Worm (Caenorhabditis elegans): Measurements from ENCODE around the gene K04G7.1.

Gene K04G7.1

DNA sequence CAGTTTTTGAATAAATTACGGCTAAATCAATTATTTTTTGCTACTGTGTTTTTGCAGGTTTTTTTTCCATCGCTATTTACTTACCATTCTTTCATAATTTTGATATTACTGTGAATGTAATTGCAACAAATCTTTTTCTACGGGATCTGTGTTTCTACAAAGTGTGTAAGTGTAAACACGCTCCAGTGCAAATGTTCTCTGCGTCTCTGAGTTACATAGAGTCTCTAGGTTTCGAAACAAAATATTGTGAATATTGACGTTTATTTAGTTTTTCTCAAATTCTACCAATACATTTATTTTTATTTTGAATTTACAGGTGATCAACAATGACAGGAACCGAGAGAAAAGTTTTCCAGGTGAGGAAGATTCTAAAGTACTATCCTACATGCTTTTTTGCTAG, 21.5 kb downstream of the K04G7.1 start, which contains the start of gene yju-2 (continued):
- no peak for TF ChIP-seq mdl-1 (tag; optimal IDR thresholded peaks at IDR 0.05)
- TF ChIP-seq Y55F3AM.14 (GFP tag; optimal IDR thresholded peaks at IDR 0.05) = no peak
- TF ChIP-seq ceh-82 (tag; optimal IDR thresholded peaks at IDR 0.05) = no peak
- no peak for TF ChIP-seq blmp-1 (tag; optimal IDR thresholded peaks at IDR 0.05; ENCODE audit: insufficient read depth)
- no peak for TF ChIP-seq unc-39 (tag; optimal IDR thresholded peaks at IDR 0.05)
- peak; percentile 36 for TF ChIP-seq ztf-4 (tag; optimal IDR thresholded peaks at IDR 0.05)

DNA sequence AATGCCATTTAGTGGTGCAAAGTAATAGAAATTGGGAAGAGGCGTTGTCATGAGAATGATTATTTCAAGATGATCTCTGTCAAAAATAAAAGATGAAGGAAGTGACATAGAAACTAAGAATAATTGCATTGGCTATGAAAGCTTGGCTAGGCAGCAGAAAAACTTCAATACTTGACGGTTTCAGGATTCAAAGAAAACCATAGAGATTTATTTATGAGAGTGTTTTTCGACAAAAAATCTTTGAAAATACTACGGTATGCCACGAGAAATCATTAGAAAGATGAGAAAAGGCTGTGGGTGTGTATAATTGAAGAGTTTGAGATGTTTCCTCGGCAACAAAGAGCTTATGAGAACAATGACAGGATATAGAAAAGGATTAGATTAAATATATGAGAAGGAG, 23.0 kb downstream of the K04G7.1 start, which contains the start of gene F37C12.14:
F37C12.14 (minus strand) TSS at position 101 of the 400 bp plus-strand sequence.
- TF ChIP-seq elt-3 (tag; optimal IDR thresholded peaks at IDR 0.05) (no peak), C34F6.9 (tag; optimal IDR thresholded peaks at IDR 0.05) (no peak), lsy-2 (tag; optimal IDR thresholded peaks at IDR 0.05) (no peak), F13H6.1 (tag; optimal IDR thresholded peaks at IDR 0.05) (no peak), lin-13 (GFP tag; optimal IDR thresholded peaks at IDR 0.05) (no peak), nhr-25 (tag; optimal IDR thresholded peaks at IDR 0.05) (no peak), ZK546.5 (tag; optimal IDR thresholded peaks at IDR 0.05) (no peak), snpc-4 (tag; optimal IDR thresholded peaks at IDR 0.05) (no peak), lin-39 (tag; optimal IDR thresholded peaks at IDR 0.05) (no peak), ztf-4 (tag; optimal IDR thresholded peaks at IDR 0.05) (no peak), aly-2 (tag; optimal IDR thresholded peaks at IDR 0.05) (no peak), ceh-16 (tag; optimal IDR thresholded peaks at IDR 0.05) (no peak), sem-4 (tag; optimal IDR thresholded peaks at IDR 0.05) (no peak), sma-9 (GFP tag; optimal IDR thresholded peaks at IDR 0.05) (no peak), sma-9 (tag; optimal IDR thresholded peaks at IDR 0.05) (no peak)

DNA sequence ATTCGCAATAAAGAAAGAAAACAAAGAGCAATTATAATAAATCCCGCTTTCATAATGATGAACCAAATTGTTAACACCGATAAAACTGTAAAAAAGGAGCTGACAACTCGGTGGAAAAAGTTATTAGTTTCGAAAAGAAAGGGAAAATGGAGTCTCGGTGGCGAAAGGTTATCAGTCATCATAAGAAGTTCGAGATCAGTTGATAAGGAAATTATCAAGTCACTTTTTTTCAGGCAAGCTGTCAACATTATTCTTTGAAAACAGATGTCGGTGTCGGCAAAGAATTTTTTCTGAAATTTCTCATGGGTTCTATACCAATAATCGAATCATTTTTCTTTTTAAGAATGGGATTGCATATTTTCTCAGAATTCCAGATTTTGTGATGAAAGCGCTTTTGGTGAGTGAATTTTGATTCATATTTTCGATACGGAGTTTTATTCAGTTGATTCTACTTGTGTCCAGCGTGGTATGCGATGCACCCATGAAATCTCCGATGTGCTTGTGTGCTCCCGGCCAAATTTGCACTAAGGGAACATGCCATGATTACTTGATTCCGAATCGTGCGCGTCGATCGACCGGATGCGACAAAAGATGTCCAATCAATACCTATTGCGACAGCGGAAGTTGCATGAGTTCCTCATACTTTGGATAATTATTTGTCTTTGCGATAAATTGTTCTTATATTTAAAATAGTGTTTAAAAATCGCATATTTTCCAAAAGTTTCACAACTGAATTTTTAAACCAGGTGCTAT, 26.0 kb downstream of the K04G7.1 start, which contains the start of the genes F37C12.21 and F37C12.10:
F37C12.21 (plus strand) TSS at position 58 of the 753 bp plus-strand sequence.
F37C12.10 (minus strand) TSS at position 85 of the 753 bp plus-strand sequence.
- TF ChIP-seq nhr-10 (tag; optimal IDR thresholded peaks at IDR 0.05) (no peak), fos-1 (tag; optimal IDR thresholded peaks at IDR 0.05) (peak; percentile 59)

DNA sequence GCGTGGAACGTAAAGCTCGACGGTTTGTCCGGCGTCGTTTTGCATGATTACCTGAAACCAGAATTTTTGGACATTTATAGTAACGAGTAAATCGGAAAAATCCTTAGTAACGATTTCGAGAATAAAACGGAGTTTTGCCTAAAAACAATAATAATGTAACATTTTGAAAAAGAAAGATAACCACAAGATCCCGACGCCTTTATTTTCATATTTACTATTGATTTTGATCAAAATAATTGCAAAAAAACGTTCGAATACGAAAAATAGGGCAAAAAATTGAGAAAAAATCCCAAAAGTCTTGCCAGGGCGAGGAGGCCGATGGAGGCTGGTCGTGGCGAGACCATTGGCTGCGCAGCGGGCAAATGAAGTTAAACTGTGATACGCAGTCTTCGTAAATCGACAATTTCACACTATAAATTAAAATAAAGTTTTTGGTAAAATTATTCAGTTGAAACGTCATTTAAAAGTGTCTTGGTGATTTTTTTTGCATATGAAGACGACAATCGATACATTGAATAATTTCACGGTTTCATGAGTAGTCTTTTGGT, 27.1 kb downstream of the K04G7.1 start, which contains the start of gene rps-21:
rps-21 (minus strand) TSS at position 51 of the 548 bp plus-strand sequence.
- TF ChIP-seq aly-2 (tag; optimal IDR thresholded peaks at IDR 0.05) (no peak), nhr-237 (tag; optimal IDR thresholded peaks at IDR 0.05) (no peak), nhr-10 (tag; optimal IDR thresholded peaks at IDR 0.05) (no peak), ztf-4 (tag; optimal IDR thresholded peaks at IDR 0.05) (no peak), ceh-82 (tag; optimal IDR thresholded peaks at IDR 0.05) (no peak), gmeb-1 (tag; optimal IDR thresholded peaks at IDR 0.05) (peak; percentile 82), nhr-25 (tag; optimal IDR thresholded peaks at IDR 0.05) (peak; percentile 79), egl-27 (tag; optimal IDR thresholded peaks at IDR 0.05) (peak; percentile 73), skn-1 (tag; optimal IDR thresholded peaks at IDR 0.05) (no peak), mdl-1 (tag; optimal IDR thresholded peaks at IDR 0.05) (peak in 1 of 2 experiments; percentile 17), nhr-12 (tag; optimal IDR thresholded peaks at IDR 0.05) (no peak), zag-1 (tag; optimal IDR thresholded peaks at IDR 0.05) (peak; percentile 38), lin-13 (GFP tag; optimal IDR thresholded peaks at IDR 0.05) (peak; percentile 91), dmd-4 (tag; optimal IDR thresholded peaks at IDR 0.05) (no peak), lsy-2 (tag; optimal IDR thresholded peaks at IDR 0.05) (peak; percentile 84 to 93), unc-55 (GFP tag; optimal IDR thresholded peaks at IDR 0.05) (peak; percentile 94), fos-1 (tag; optimal IDR thresholded peaks at IDR 0.05) (peak; percentile 66), ZK546.5 (tag; optimal IDR thresholded peaks at IDR 0.05) (peak; percentile 74), sma-9 (GFP tag; optimal IDR thresholded peaks at IDR 0.05) (peak; percentile 67), sma-9 (tag; optimal IDR thresholded peaks at IDR 0.05) (no peak), unc-62 (GFP tag; optimal IDR thresholded peaks at IDR 0.05) (no peak), nhr-129 (tag; optimal IDR thresholded peaks at IDR 0.05) (peak; percentile 70), ztf-11 (tag; optimal IDR thresholded peaks at IDR 0.05) (no peak), nhr-6 (tag; optimal IDR thresholded peaks at IDR 0.05) (peak; percentile 44), elt-1 (tag; optimal IDR thresholded peaks at IDR 0.05) (no peak), mbf-1 (tag; optimal IDR thresholded peaks at IDR 0.05) (no peak), sma-3 (GFP tag; optimal IDR thresholded peaks at IDR 0.05) (peak; percentile 84), unc-39 (tag; optimal IDR thresholded peaks at IDR 0.05) (no peak), crh-2 (tag; optimal IDR thresholded peaks at IDR 0.05) (peak; percentile 79), peb-1 (tag; optimal IDR thresholded peaks at IDR 0.05) (no peak), ceh-16 (tag; optimal IDR thresholded peaks at IDR 0.05) (peak; percentile 37), sem-4 (tag; optimal IDR thresholded peaks at IDR 0.05) (peak; percentile 46), Y55F3AM.14 (GFP tag; optimal IDR thresholded peaks at IDR 0.05) (no peak), nhr-23 (tag; optimal IDR thresholded peaks at IDR 0.05) (no peak), nhr-11 (tag; optimal IDR thresholded peaks at IDR 0.05) (no peak), alr-1 (tag; optimal IDR thresholded peaks at IDR 0.05) (no peak), F13H6.1 (tag; optimal IDR thresholded peaks at IDR 0.05) (peak; percentile 58), C34F6.9 (tag; optimal IDR thresholded peaks at IDR 0.05) (peak; percentile 87), nhr-77 (tag; optimal IDR thresholded peaks at IDR 0.05) (peak; percentile 46), R02D3.7 (tag; optimal IDR thresholded peaks at IDR 0.05) (peak; percentile 85)

All from whole organism, L2 larva.